Fruit fly (Drosophila melanogaster) whole organism, prepupa: ENCODE data around the gene Cp38.

Experiments
- CG10631 ChIP-seq: fragments of 200-800 bp; sonication (Bioruptor generic); optimal IDR thresholded peaks from 2 replicates; lab custom pipeline; 2016; ENCODE audit warnings: missing biosample characterization, missing genetic modification characterization
- CG10669 ChIP-seq: fragments of 200-800 bp; sonication (Bioruptor generic); optimal IDR thresholded peaks from 3 replicates; lab custom pipeline; 2018; ENCODE audit warnings: missing biosample characterization, mild to moderate bottlenecking, missing genetic modification characterization, moderate library complexity
- CG11294 ChIP-seq: fragments of 200-800 bp; sonication (Bioruptor generic); IDR thresholded peaks from 2 replicates; pipeline ENCODE4 v1.3.6; 2022; ENCODE audit warnings: missing biosample characterization, missing genetic modification characterization
- CG15336 ChIP-seq: fragments of 200-800 bp; sonication (Bioruptor generic); IDR thresholded peaks from 2 replicates; pipeline ENCODE4 v1.3.6; 2022; ENCODE audit warnings: missing biosample characterization, missing genetic modification characterization
- CG1621 ChIP-seq: fragments of 200-800 bp; sonication (Bioruptor generic); optimal IDR thresholded peaks from 3 replicates; lab custom pipeline; 2018; ENCODE audit warnings: missing biosample characterization, mild to moderate bottlenecking, missing genetic modification characterization
- CG31627 ChIP-seq: fragments of 200-800 bp; sonication (Bioruptor generic); optimal IDR thresholded peaks from 3 replicates; lab custom pipeline; 2016; ENCODE audit warnings: missing biosample characterization, missing genetic modification characterization
- CG32006 ChIP-seq: fragments of 200-800 bp; sonication (Bioruptor generic); optimal IDR thresholded peaks from 3 replicates; lab custom pipeline; 2017; ENCODE audit warnings: missing biosample characterization, mild to moderate bottlenecking, missing genetic modification characterization
- CG34406 ChIP-seq: fragments of 200-800 bp; sonication (Bioruptor generic); optimal IDR thresholded peaks from 3 replicates; lab custom pipeline; 2016; ENCODE audit warnings: missing biosample characterization, missing genetic modification characterization
- CG6854 ChIP-seq: fragments of 200-800 bp; sonication (Bioruptor generic); optimal IDR thresholded peaks from 2 replicates; lab custom pipeline; 2017; ENCODE audit warnings: missing biosample characterization, mild to moderate bottlenecking, missing genetic modification characterization
- CG8119 ChIP-seq: fragments of 200-800 bp; sonication (Bioruptor generic); IDR thresholded peaks from 3 replicates; pipeline ENCODE4 v1.3.6; 2022; ENCODE audit warnings: missing biosample characterization, missing genetic modification characterization
- CG8632 ChIP-seq: fragments of 200-800 bp; sonication (Bioruptor generic); optimal IDR thresholded peaks from 3 replicates; lab custom pipeline; 2016; ENCODE audit warnings: missing biosample characterization, missing genetic modification characterization
- Eip75B ChIP-seq: fragments of 200-800 bp; sonication (Bioruptor generic); optimal IDR thresholded peaks from 3 replicates; lab custom pipeline; 2016; ENCODE audit warnings: missing biosample characterization, missing genetic modification characterization
- Eip78C ChIP-seq: fragments of 200-800 bp; sonication (Bioruptor generic); peaks from one replicate; lab custom pipeline; 2016; ENCODE audit warnings: missing biosample characterization, missing genetic modification characterization
- Eip93F ChIP-seq: fragments of 200-800 bp; sonication (Bioruptor generic); optimal IDR thresholded peaks from 2 replicates; lab custom pipeline; 2016; ENCODE audit warnings: missing biosample characterization, mild to moderate bottlenecking, missing genetic modification characterization
- Ets21C ChIP-seq: fragments of 200-800 bp; sonication (Bioruptor generic); optimal IDR thresholded peaks from 3 replicates; lab custom pipeline; 2016; ENCODE audit warnings: missing biosample characterization, missing genetic modification characterization
- Gug ChIP-seq: fragments of 200-800 bp; sonication (Bioruptor generic); IDR thresholded peaks from 2 replicates; pipeline ENCODE4 v1.3.6; 2022; ENCODE audit warnings: missing biosample characterization, missing genetic modification characterization
- Hr38 ChIP-seq: sonication (Bioruptor generic); optimal IDR thresholded peaks from 2 replicates; lab custom pipeline; 2016; ENCODE audit warnings: missing biosample characterization, missing genetic modification characterization
- Lpt ChIP-seq: fragments of 200-800 bp; sonication (Bioruptor generic); optimal IDR thresholded peaks from 3 replicates; lab custom pipeline; 2016; ENCODE audit warnings: missing biosample characterization, missing genetic modification characterization
- Met ChIP-seq: fragments of 200-800 bp; sonication (Bioruptor generic); optimal IDR thresholded peaks from 3 replicates; lab custom pipeline; 2016; ENCODE audit warnings: missing biosample characterization, missing genetic modification characterization
- Smox ChIP-seq: fragments of 200-800 bp; sonication (Bioruptor generic); optimal IDR thresholded peaks from 3 replicates; lab custom pipeline; 2016; ENCODE audit warnings: missing biosample characterization, missing genetic modification characterization
- Sox102F ChIP-seq: fragments of 200-800 bp; sonication (Bioruptor generic); optimal IDR thresholded peaks from 2 replicates; lab custom pipeline; 2016; ENCODE audit warnings: missing biosample characterization, mild to moderate bottlenecking, missing genetic modification characterization
- Sox14 ChIP-seq: fragments of 200-800 bp; sonication (Bioruptor generic); optimal IDR thresholded peaks from 3 replicates; lab custom pipeline; 2016; ENCODE audit warnings: missing biosample characterization, missing genetic modification characterization
- Sox15 ChIP-seq: fragments of 200-800 bp; sonication (Bioruptor generic); optimal IDR thresholded peaks from 3 replicates; lab custom pipeline; 2016; ENCODE audit warnings: missing biosample characterization, missing genetic modification characterization
- dac ChIP-seq: fragments of 200-800 bp; sonication (Bioruptor generic); optimal IDR thresholded peaks from 2 replicates; lab custom pipeline; 2017; ENCODE audit warnings: missing biosample characterization, mild to moderate bottlenecking, missing genetic modification characterization
- eg ChIP-seq: fragments of 200-800 bp; sonication (Bioruptor generic); IDR thresholded peaks from 3 replicates; pipeline ENCODE4 v1.3.6; 2022; ENCODE audit warnings: missing biosample characterization, missing genetic modification characterization
- esn ChIP-seq: fragments of 200-800 bp; sonication (Bioruptor generic); optimal IDR thresholded peaks from 2 replicates; lab custom pipeline; 2016; ENCODE audit warnings: missing biosample characterization, mild to moderate bottlenecking, missing genetic modification characterization, moderate library complexity
- fd59A ChIP-seq: fragments of 200-800 bp; sonication (Bioruptor generic); optimal IDR thresholded peaks from 2 replicates; lab custom pipeline; 2017; ENCODE audit warnings: missing biosample characterization, mild to moderate bottlenecking, missing genetic modification characterization, missing genetic modification reagents
- fd85E ChIP-seq: fragments of 200-800 bp; sonication (Bioruptor generic); optimal IDR thresholded peaks from 3 replicates; lab custom pipeline; 2016; ENCODE audit warnings: missing biosample characterization, missing genetic modification characterization
- fkh ChIP-seq: fragments of 200-800 bp; sonication (Bioruptor generic); optimal IDR thresholded peaks from 3 replicates; lab custom pipeline; 2017; ENCODE audit warnings: missing biosample characterization, mild to moderate bottlenecking, missing genetic modification characterization, moderate library complexity
- lz ChIP-seq: fragments of 200-800 bp; sonication (Bioruptor generic); optimal IDR thresholded peaks from 3 replicates; lab custom pipeline; 2016; ENCODE audit warnings: missing biosample characterization, missing genetic modification characterization
- salr ChIP-seq, 2 experiments: fragments of 200-800 bp; sonication (Bioruptor generic); optimal IDR thresholded peaks; 3 replicates each; lab custom pipeline; 2016 to 2018; ENCODE audit warnings: missing biosample characterization in 2 of 2, missing genetic modification characterization in 2 of 2, mild to moderate bottlenecking in 1 of 2
- spab ChIP-seq: fragments of 200-800 bp; sonication (Bioruptor generic); optimal IDR thresholded peaks from 2 replicates; lab custom pipeline; 2017; ENCODE audit warnings: missing biosample characterization, mild to moderate bottlenecking, missing genetic modification characterization, missing genetic modification reagents
- ss ChIP-seq, 2 experiments: fragments of 200-800 bp; sonication (Bioruptor generic); optimal IDR thresholded peaks; 2 replicates in 1 of 2; 3 replicates in 1 of 2; lab custom pipeline; 2017 to 2018; ENCODE audit warnings: mild to moderate bottlenecking in 2 of 2, missing biosample characterization in 2 of 2, missing genetic modification characterization in 2 of 2, moderate library complexity in 1 of 2
- svp ChIP-seq: fragments of 200-800 bp; sonication (Bioruptor generic); peaks from one replicate; lab custom pipeline; 2016; ENCODE audit warnings: missing biosample characterization, missing genetic modification characterization
- vri ChIP-seq: fragments of 200-800 bp; sonication (Bioruptor generic); optimal IDR thresholded peaks from 3 replicates; lab custom pipeline; 2016; ENCODE audit warnings: missing biosample characterization, mild to moderate bottlenecking, missing genetic modification characterization

Gene Cp38

dm6 chrX:8521492-8521891, 39.9 kb downstream of the Cp38 start (continued):
- TF ChIP-seq esn (GFP tag; lab: Kevin White, UChicago) (no peak), dac (GFP tag; lab: Kevin White, UChicago) (peak; percentile 10), CG31627 (GFP tag; lab: Kevin White, UChicago) (no peak), svp (no peak), Eip75B (no peak), Eip93F (GFP tag; lab: Kevin White, UChicago) (no peak), Sox14 (GFP tag; lab: Kevin White, UChicago) (no peak), fd85E (GFP tag; lab: Kevin White, UChicago) (no peak), CG6854 (GFP tag; lab: Kevin White, UChicago) (no peak), vri (no peak), CG11294 (0 out of 2 replicates have a peak, but pooled peaks have one; percentile 13), salr (GFP tag; optimal IDR thresholded peaks at IDR 0.05; lab: Kevin White, UChicago) (peak in 1 of 2 experiments; percentile 10), Hr38 (no peak), lz (GFP tag; lab: Kevin White, UChicago) (no peak), Sox15 (GFP tag; lab: Kevin White, UChicago) (no peak), Gug (GFP tag; lab: Robert Waterston, UW) (peak; percentile 52), fd59A (GFP tag; lab: Kevin White, UChicago) (no peak), eg (GFP tag; lab: Robert Waterston, UW) (peak; percentile 67; the same call in 2 of the 3 replicates)

dm6 chrX:8522504-8522903, 40.9 kb downstream of the Cp38 start:
- TF ChIP-seq vri: peak; percentile 12
- TF ChIP-seq ss (GFP tag; optimal IDR thresholded peaks at IDR 0.05; lab: Kevin White, UChicago): no peak
- TF ChIP-seq CG10631 (GFP tag; lab: Kevin White, UChicago): no peak
- peak; percentile 35 for TF ChIP-seq fkh (GFP tag; lab: Kevin White, UChicago)
- peak; percentile 35; the same call in 1 of the 2 replicates for TF ChIP-seq CG15336 (GFP tag; lab: Robert Waterston, UW)
- peak; percentile 37; the same call in 1 of the 3 replicates for TF ChIP-seq eg (GFP tag; lab: Robert Waterston, UW)
- TF ChIP-seq esn (GFP tag; lab: Kevin White, UChicago): peak; percentile 16
- TF ChIP-seq fd85E (GFP tag; lab: Kevin White, UChicago): no peak
- peak; percentile 14 for TF ChIP-seq Sox102F (GFP tag; lab: Kevin White, UChicago)
- no peak for TF ChIP-seq spab (GFP tag; lab: Kevin White, UChicago)
- TF ChIP-seq CG8632: peak; percentile 14
- peak; percentile 22 for TF ChIP-seq Met (GFP tag; lab: Kevin White, UChicago)
- no peak for TF ChIP-seq Eip75B
- no peak for TF ChIP-seq CG34406 (GFP tag; lab: Kevin White, UChicago)
- TF ChIP-seq CG8119 (GFP tag; lab: Robert Waterston, UW): peak; percentile 35; the same call in 1 of the 3 replicates
- TF ChIP-seq Eip78C (GFP tag; lab: Kevin White, UChicago): peak; percentile 38
- TF ChIP-seq, all 60 proteins: peak for 10

dm6 chrX:8523572-8524155, 42.0 kb downstream of the Cp38 start:
- TF ChIP-seq svp (peak; percentile 49), Ets21C (no peak)

dm6 chrX:8529598-8529997, 48.0 kb downstream of the Cp38 start, which contains the start of gene PIP82:
PIP82 (minus strand) TSS chrX:8529698.
- TF ChIP-seq dac (GFP tag; lab: Kevin White, UChicago) (no peak), CG1621 (tag; lab: Kevin White, UChicago) (no peak), Smox (GFP tag; lab: Kevin White, UChicago) (no peak), Gug (GFP tag; lab: Robert Waterston, UW) (no peak), CG10669 (GFP tag; lab: Kevin White, UChicago) (no peak), CG8119 (GFP tag; lab: Robert Waterston, UW) (no peak), CG10631 (GFP tag; lab: Kevin White, UChicago) (no peak), esn (GFP tag; lab: Kevin White, UChicago) (no peak), Lpt (GFP tag; lab: Kevin White, UChicago) (no peak), CG32006 (GFP tag; lab: Kevin White, UChicago) (no peak)
